1 fruit fly cellular context compared by ENCODE assay signal in the genomic region with DNA sequence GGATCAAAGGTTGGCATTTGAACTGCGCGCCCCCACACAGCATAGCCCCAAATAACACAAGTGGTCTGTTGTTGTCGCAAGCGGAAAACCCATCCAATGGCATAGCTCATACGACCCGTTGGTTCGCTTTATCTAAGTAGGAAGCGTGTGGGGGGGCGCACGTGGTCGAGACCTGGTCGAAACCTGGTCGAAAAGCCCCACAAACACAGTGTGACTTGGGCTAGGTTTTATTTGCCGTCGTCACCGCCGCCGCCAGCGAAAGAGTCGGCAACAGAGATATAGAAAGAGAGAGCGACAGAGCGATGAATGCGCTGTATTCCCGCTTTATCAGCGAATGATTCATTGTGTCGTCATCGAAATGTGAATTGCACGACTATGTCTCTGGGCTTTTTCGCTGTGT.
TF ChIP-seq lines count a peak whose summit lies in the region.

No protein-coding gene starts in this region.

TF ChIP-seq in whole organism, embryonic, 481 proteins besides CTCF, POLR2A, EP300 and RAD21 (continued from another document):
- TF ChIP-seq CG17385 (GFP tag; optimal IDR thresholded peaks at IDR 0.05; lab: Kevin White, UChicago), result no peak
- no peak for TF ChIP-seq org-1 (GFP tag; optimal IDR thresholded peaks at IDR 0.05; lab: Kevin White, UChicago)
- no peak for TF ChIP-seq lilli (GFP tag; optimal IDR thresholded peaks at IDR 0.05; lab: Kevin White, UChicago)
- no peak for TF ChIP-seq CG12219 (GFP tag; optimal IDR thresholded peaks at IDR 0.05; lab: Kevin White, UChicago)
- no peak for TF ChIP-seq CG1529 (GFP tag; optimal IDR thresholded peaks at IDR 0.05; lab: Kevin White, UChicago)
- peak; percentile 47 for TF ChIP-seq CG34376 (GFP tag; optimal IDR thresholded peaks at IDR 0.05; lab: Kevin White, UChicago)
- no peak for TF ChIP-seq CG7839 (tag; optimal IDR thresholded peaks at IDR 0.05; lab: Kevin White, UChicago)
TF ChIP-seq in whole organism, embryonic: peak in this region for 36.
